Worm (Caenorhabditis elegans): ENCODE measurements around the gene R03H10.1.

ce11 chrII:4229106-4229708 lies 49.2 kb downstream of the R03H10.1 start, which contains the start of gene C16A11.3:
- no peak for TF ChIP-seq dpl-1 (GFP tag; optimal IDR thresholded peaks at IDR 0.05)
- no peak for TF ChIP-seq skn-1 (tag; optimal IDR thresholded peaks at IDR 0.05)
- TF ChIP-seq ceh-82 (tag; optimal IDR thresholded peaks at IDR 0.05), result no peak
- no peak for TF ChIP-seq ama-1 (optimal IDR thresholded peaks at IDR 0.05)
